Worm (Caenorhabditis elegans) whole organism, dauer: ENCODE measurements around the gene H05C05.2.

Experiments used
- unc-62 ChIP-seq: sonication (generic microtip); optimal IDR thresholded peaks from 2 replicates; lab custom pipeline; 2017; ENCODE audit warnings: missing biosample characterization, missing genetic modification reagents, missing genetic modification characterization

Gene H05C05.2

DNA sequence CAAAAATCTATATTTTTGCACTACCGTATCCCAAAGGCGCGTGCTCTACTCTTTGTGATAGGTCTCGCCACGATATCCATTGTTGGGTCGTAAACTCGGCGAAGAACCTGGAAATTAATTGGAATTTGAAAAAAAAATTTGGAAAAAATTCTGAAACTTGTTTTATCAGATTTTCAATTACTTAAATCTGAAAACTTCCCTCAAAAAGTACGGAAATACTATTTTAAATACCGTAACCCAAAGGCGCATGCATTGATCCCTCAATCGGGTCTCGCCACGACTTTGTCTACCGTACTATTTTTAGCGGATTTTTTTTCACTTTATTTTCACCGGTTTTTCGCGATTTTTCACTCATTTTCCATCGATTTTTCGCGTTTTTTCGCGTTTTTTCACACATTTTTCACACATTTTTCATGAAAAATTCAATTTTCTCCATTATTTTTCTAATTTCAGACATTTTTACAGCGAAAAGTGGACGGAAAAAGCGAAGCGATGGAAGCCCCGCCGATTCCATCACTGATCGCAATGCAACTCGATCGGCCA is 18.7 kb downstream of the H05C05.2 start, which contains the start of gene H05C05.1:
TSS of gene H05C05.1 (plus strand) at position 493 of the 543 bp plus-strand sequence.
- no peak for TF ChIP-seq unc-62 (GFP tag; lab: Kevin White, UChicago)

DNA sequence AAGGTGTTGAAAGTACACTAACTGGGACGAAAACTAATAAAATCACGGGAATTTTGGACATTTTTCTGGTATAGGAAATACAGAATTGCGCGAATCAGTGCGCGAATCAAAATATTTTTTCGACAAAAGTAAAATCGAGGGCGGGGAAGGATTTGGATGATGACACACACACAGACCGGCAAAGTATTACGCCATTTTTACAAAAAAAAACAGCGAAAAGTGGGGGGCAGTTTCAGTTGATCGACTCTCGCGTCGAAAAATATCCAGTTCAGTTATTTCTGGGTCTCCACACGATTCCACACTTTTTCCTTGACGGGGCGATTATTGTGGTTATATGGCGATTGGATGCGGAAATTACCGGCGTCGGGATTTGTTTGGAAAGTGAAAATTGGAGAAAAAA is 19.3 kb downstream of the H05C05.2 start, which contains the start of gene H05C05.4:
TSS of gene H05C05.4 (minus strand) at position 101 of the 400 bp plus-strand sequence.
- TF ChIP-seq unc-62 (GFP tag; lab: Kevin White, UChicago): no peak

ce11 chrIII:2943995-2944394 is 21.4 kb downstream of the H05C05.2 start, which contains the start of gene R10F2.6:
TSS of gene R10F2.6 (minus strand) at chrIII:2944095.
- TF ChIP-seq unc-62 (GFP tag; lab: Kevin White, UChicago): no peak

DNA sequence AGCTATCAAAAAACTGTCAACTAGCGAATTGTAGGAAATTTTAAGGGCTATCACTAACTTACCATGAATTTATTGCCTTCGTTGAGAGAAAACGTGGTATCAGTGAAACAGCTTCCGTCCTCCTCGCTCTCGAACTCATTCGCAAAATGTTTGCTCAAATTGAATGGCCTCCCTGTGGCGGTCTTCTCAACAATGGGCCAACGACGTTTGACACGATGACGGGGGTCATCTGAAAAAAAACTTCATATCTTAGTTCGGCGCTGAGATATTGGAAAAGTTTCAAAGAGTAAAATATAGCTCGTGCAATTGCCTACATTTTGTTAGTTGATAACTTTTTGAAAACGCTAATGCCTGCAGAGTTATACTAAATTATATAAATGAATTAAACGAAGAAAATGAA is 23.9 kb downstream of the H05C05.2 start:
- TF ChIP-seq unc-62 (GFP tag; lab: Kevin White, UChicago): no peak

DNA sequence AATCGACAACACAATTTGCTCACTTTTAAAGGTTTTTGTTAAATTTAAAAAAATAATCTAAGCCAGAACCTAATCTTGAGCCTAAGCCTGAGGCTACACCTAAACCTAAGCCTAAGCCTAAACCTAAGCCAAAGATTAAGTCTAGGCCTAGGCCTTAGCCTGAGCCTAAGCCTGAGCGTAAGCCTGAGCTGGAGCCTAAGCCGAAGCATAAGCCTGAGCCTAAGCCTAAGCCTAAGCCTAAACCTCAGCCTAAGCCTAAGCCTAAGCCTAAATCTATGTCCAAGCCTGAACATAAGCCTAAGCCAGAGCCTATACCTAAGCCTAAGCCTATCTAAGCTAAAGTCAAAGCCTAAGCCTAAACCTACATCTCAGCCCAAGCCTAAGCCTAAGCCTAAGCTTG is 27.7 kb downstream of the H05C05.2 start:
- no peak for TF ChIP-seq unc-62 (GFP tag; lab: Kevin White, UChicago)

ce11 chrIII:2924658-2925057 is 40.8 kb downstream of the H05C05.2 start, which contains the start of gene R10F2.5:
TSS of gene R10F2.5 (minus strand) at chrIII:2924758.
- no peak for TF ChIP-seq unc-62 (GFP tag; lab: Kevin White, UChicago)

DNA sequence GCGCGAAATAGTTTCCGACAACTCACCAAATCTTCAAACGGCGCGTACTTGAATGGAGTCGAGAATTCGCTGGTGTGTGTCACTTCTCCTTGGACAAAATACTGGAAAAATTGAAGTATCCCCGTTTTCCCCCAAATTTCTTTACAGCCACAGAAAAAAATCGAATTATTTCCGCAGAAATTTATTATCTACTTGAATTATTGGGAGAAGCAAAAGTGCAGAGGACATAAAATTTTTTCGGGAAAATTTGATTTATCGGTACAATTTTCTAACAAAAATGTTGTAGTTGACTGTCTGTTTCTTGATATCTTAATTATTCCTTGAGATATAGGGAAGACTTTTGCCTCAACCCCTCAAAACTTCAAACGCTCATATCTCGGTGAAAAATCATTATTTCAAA is 42.4 kb downstream of the H05C05.2 start, which contains the start of gene R10F2.4:
TSS of gene R10F2.4 (minus strand) at position 101 of the 400 bp plus-strand sequence.
- TF ChIP-seq unc-62 (GFP tag; lab: Kevin White, UChicago): no peak

ce11 chrIII:2920866-2921265 is 44.6 kb downstream of the H05C05.2 start:
- TF ChIP-seq unc-62 (GFP tag; lab: Kevin White, UChicago): no peak

DNA sequence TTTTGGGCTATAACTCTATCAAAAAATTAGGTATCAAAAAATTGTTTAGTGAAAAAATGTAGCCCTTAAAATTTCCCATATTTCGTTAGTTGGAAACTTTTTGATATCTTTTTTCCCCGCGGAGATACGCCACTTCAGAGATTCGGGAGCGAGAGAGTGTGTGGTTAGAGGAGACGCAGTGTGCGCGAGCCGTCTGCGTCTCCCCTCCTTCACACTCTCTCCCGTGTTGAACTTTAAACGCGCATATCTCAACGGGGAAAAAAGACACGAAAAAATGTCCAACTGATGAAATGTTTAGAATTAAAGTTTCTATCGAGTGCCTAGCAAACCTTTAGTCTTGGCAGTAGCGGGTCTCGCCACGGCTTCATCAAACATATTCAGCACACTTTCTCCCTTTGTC is 45.2 kb downstream of the H05C05.2 start:
- no peak for TF ChIP-seq unc-62 (GFP tag; lab: Kevin White, UChicago)

ce11 chrIII:2918655-2919054 is 46.8 kb downstream of the H05C05.2 start:
- TF ChIP-seq unc-62 (GFP tag; lab: Kevin White, UChicago): no peak

ce11 chrIII:2914029-2914428 is 51.4 kb downstream of the H05C05.2 start:
- TF ChIP-seq unc-62 (GFP tag; lab: Kevin White, UChicago): no peak

DNA sequence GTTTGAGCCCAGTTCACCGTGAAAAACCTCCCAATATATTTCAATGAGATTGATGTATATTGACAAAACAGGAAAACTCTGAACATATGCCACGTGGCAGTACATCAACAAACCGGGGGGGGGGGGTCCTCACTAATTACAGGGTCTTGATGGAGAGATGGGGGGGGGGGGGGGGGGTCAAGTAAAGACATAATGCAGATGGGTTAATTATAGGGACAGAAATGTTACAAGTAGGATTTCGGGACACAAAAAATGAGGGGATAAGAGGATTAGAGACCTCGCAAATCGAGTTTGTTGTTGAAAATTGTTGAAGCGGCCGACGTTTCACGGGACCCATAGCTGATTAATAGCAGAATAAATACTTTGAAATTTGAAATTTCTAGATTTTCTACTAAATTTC is 52.5 kb downstream of the H05C05.2 start:
- no peak for TF ChIP-seq unc-62 (GFP tag; lab: Kevin White, UChicago)
